Worm (Caenorhabditis elegans): ENCODE results near the gene nkat-1.

Gene nkat-1

DNA sequence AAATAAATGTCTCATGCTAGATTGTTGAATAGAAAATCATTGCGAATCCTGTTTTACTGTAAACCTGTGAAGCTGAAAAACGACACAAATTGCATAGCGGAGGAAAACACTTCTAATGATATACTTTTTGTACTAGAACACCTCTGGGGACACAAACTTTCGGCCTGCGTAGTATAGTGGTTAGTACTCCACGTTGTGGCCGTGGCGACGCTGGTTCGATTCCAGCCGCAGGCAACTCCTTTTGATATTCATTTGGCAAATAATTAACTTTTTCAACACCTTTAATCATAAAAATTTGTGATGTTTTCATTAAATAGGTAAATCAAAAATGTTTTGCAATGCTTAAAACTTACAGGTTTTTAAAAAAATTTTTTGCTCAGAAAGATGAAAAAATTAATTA lies 5.1 kb downstream of the nkat-1 start (continued):
- peak; percentile 44; the same call in 1 of the 2 replicates for TF ChIP-seq Y53F4B.3 (GFP tag; IDR thresholded peaks at IDR 0.05)
- TF ChIP-seq F55B11.4 (tag; optimal IDR thresholded peaks at IDR 0.05; ENCODE audit: borderline replicate concordance, insufficient read depth) = no peak
- TF ChIP-seq dox-1 (GFP tag; IDR thresholded peaks at IDR 0.05) = peak; percentile 62
- no peak for TF ChIP-seq Y67H2A.10 (GFP tag; conservative IDR thresholded peaks at IDR 0.05)
- TF ChIP-seq ceh-40 (GFP tag; IDR thresholded peaks at IDR 0.05) = no peak
- 0 out of 2 replicates have a peak, but pooled peaks have one; percentile 12 for TF ChIP-seq hmg-20 (GFP tag; IDR thresholded peaks at IDR 0.05)
- TF ChIP-seq Y53G8AR.9 (GFP tag; conservative IDR thresholded peaks at IDR 0.05) = no peak
- TF ChIP-seq cebp-1 (GFP tag; IDR thresholded peaks at IDR 0.05) = no peak
- TF ChIP-seq cebp-1 (tag; optimal IDR thresholded peaks at IDR 0.05) = no peak
- no peak for TF ChIP-seq snpc-1.3 (tag; optimal IDR thresholded peaks at IDR 0.05; ENCODE audit: insufficient read depth)
- TF ChIP-seq D2030.7 (GFP tag; IDR thresholded peaks at IDR 0.05) = peak; percentile 90
- TF ChIP-seq rec-8 (tag; optimal IDR thresholded peaks at IDR 0.05) = peak in 1 of 2 experiments; percentile 0
- TF ChIP-seq F23B12.7 (tag; optimal IDR thresholded peaks at IDR 0.05; ENCODE audit: insufficient read depth) = peak; percentile 56
- TF ChIP-seq attf-6 (GFP tag; IDR thresholded peaks at IDR 0.05) = 0 out of 2 replicates have a peak, but pooled peaks have one; percentile 50
- TF ChIP-seq cebp-2 (GFP tag; IDR thresholded peaks at IDR 0.05) = no peak
- TF ChIP-seq mcd-1 (GFP tag; IDR thresholded peaks at IDR 0.05) = no peak
- peak; percentile 24 for TF ChIP-seq die-1 (tag; optimal IDR thresholded peaks at IDR 0.05)
- TF ChIP-seq let-526 (GFP tag; IDR thresholded peaks at IDR 0.05) = no peak
- no peak for TF ChIP-seq ama-1 (optimal IDR thresholded peaks at IDR 0.05)
- no peak for TF ChIP-seq ama-1 (GFP tag; optimal IDR thresholded peaks at IDR 0.05)
- no peak for TF ChIP-seq sptf-2 (GFP tag; optimal IDR thresholded peaks at IDR 0.05)
- TF ChIP-seq B0035.1 (tag; optimal IDR thresholded peaks at IDR 0.05) = no peak
- TF ChIP-seq hmg-1.2 (GFP tag; IDR thresholded peaks at IDR 0.05) = peak; percentile 66
- peak; percentile 81 for TF ChIP-seq lin-26 (GFP tag; IDR thresholded peaks at IDR 0.05)
- TF ChIP-seq aptf-3 (GFP tag; IDR thresholded peaks at IDR 0.05) = 0 out of 2 replicates have a peak, but pooled peaks have one; percentile 30
- TF ChIP-seq ztf-25 (GFP tag; IDR thresholded peaks at IDR 0.05) = 0 out of 2 replicates have a peak, but pooled peaks have one; percentile 37
- 0 out of 2 replicates have a peak, but pooled peaks have one; percentile 44 for TF ChIP-seq ztf-28 (GFP tag; IDR thresholded peaks at IDR 0.05)
- TF ChIP-seq snpc-1.1 (tag; optimal IDR thresholded peaks at IDR 0.05; ENCODE audit: insufficient read depth) = no peak

DNA sequence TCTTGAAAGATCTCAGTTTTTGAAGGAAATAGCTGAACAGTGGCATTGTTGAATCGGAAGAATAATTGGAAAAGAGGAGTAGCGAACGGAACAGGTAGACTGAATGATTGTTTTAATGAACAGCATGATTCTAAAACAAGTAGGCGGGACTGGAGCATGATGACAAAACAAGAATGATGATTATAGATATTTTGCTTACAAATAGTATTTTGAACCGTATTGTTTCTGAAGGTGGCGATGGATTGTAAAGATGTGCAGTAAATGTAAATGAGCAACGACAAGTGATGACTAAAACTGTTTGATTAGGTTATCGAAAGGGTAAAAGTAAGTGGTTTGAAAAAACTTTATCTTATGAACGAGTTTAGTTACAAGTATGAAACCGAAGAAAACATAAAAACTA lies 5.7 kb downstream of the nkat-1 start, which contains the start of gene F28H6.8:
Gene F28H6.8 (minus strand): TSS at position 101 of the 400 bp plus-strand sequence.
- TF ChIP-seq nfya-2 (GFP tag; IDR thresholded peaks at IDR 0.05) (no peak), ceh-91 (GFP tag; IDR thresholded peaks at IDR 0.05) (no peak), rec-8 (tag; optimal IDR thresholded peaks at IDR 0.05) (no peak), pbrm-1 (GFP tag; IDR thresholded peaks at IDR 0.05) (no peak), ztf-28 (GFP tag; IDR thresholded peaks at IDR 0.05) (no peak), C06A6.2 (GFP tag; conservative IDR thresholded peaks at IDR 0.05) (no peak), snpc-1.1 (tag; optimal IDR thresholded peaks at IDR 0.05; ENCODE audit: insufficient read depth) (no peak), Y95B8A.8 (GFP tag; IDR thresholded peaks at IDR 0.05) (no peak), madf-8 (GFP tag; conservative IDR thresholded peaks at IDR 0.05) (no peak), repo-1 (tag; optimal IDR thresholded peaks at IDR 0.05) (no peak), K11D2.4 (GFP tag; IDR thresholded peaks at IDR 0.05) (no peak), sdz-38 (tag; optimal IDR thresholded peaks at IDR 0.05) (no peak), lin-40 (tag; optimal IDR thresholded peaks at IDR 0.05) (no peak), F10E7.11 (tag; optimal IDR thresholded peaks at IDR 0.05) (no peak), mxl-1 (tag; optimal IDR thresholded peaks at IDR 0.05) (no peak), B0019.2 (GFP tag; conservative IDR thresholded peaks at IDR 0.05) (no peak), attf-6 (GFP tag; IDR thresholded peaks at IDR 0.05) (no peak), lin-54 (GFP tag; optimal IDR thresholded peaks at IDR 0.05) (no peak), nhr-179 (tag; optimal IDR thresholded peaks at IDR 0.05) (no peak), B0035.1 (tag; optimal IDR thresholded peaks at IDR 0.05) (no peak)

Data from whole organism, young adult.